Worm (Caenorhabditis elegans): ENCODE results near the gene ZK688.12.

The ZK688.12 gene

DNA sequence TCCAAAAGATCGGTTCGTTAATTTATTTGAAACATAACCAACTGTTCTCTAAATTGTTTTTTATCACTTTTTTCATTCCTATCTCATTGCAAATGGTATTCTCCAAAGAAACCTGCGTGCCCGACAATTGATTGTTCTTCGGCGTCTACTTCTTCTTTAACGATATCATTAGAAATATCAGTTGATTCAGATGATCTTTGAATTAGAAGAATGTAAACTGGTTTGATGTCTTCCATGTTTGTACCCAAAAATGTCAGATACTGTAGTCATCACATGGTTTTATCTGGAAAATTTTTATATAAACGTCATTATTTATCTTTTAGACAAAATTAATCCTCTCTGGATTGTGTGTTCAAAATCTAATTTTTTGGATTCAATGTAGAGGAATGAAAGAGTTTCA, 15.7 kb downstream of the ZK688.12 start:
- TF ChIP-seq somi-1 (GFP tag; optimal IDR thresholded peaks at IDR 0.05) (peak; percentile 19), ztf-28 (GFP tag; IDR thresholded peaks at IDR 0.05) (no peak)

- TF ChIP-seq ceh-27 (GFP tag; optimal IDR thresholded peaks at IDR 0.05) (no peak), Y53G8AR.9 (GFP tag; conservative IDR thresholded peaks at IDR 0.05) (no peak)
Measured at ce11 chrIII:7896925-7897324, 16.5 kb downstream of the ZK688.12 start, which contains the start of gene ZK688.10. Gene ZK688.10 (minus strand): TSS chrIII:7897025.

DNA sequence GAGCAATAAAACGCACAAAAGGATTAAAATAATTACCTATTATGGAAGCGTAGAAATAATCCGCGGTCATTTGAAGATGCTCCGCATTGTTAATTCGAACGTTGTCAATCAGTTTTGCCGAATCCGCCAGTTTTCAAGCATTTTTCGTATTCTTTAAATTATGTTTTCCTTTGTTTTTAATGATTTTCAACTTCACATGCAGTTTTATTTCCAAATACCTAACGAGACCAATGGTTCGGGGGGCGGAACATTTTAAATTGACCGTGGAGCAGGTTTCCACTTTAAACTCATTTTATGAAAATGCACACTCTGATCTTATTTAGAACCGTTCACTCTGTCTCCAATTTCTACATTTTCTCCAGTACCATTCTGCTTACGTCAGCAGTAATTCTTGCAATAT, 18.7 kb downstream of the ZK688.12 start, which contains the start of gene ZK688.4:
Gene ZK688.4 (plus strand): TSS at position 301 of the 400 bp plus-strand sequence.
- TF ChIP-seq dox-1 (GFP tag; IDR thresholded peaks at IDR 0.05), result no peak
- no peak for TF ChIP-seq somi-1 (GFP tag; optimal IDR thresholded peaks at IDR 0.05)
- TF ChIP-seq sdz-38 (tag; optimal IDR thresholded peaks at IDR 0.05), result no peak
- TF ChIP-seq ztf-22 (GFP tag; optimal IDR thresholded peaks at IDR 0.05), result no peak
- no peak for TF ChIP-seq mes-4 (tag; optimal IDR thresholded peaks at IDR 0.05)
- TF ChIP-seq snpc-4 (GFP tag; optimal IDR thresholded peaks at IDR 0.05), result no peak
- no peak for TF ChIP-seq snpc-4 (tag; optimal IDR thresholded peaks at IDR 0.05)
- no peak for TF ChIP-seq gei-17 (GFP tag; optimal IDR thresholded peaks at IDR 0.05)
- TF ChIP-seq B0336.3 (GFP tag; IDR thresholded peaks at IDR 0.05), result no peak
- no peak for TF ChIP-seq D2030.7 (GFP tag; IDR thresholded peaks at IDR 0.05)
- no peak for TF ChIP-seq attf-3 (GFP tag; conservative IDR thresholded peaks at IDR 0.05)
- TF ChIP-seq mel-28 (tag; optimal IDR thresholded peaks at IDR 0.05; ENCODE audit: borderline replicate concordance), result no peak
- no peak for TF ChIP-seq ztf-6 (GFP tag; IDR thresholded peaks at IDR 0.05)
- TF ChIP-seq B0035.1 (tag; optimal IDR thresholded peaks at IDR 0.05), result no peak
- TF ChIP-seq attf-6 (GFP tag; IDR thresholded peaks at IDR 0.05), result no peak
- TF ChIP-seq tlf-1 (GFP tag; optimal IDR thresholded peaks at IDR 0.05), result no peak

DNA sequence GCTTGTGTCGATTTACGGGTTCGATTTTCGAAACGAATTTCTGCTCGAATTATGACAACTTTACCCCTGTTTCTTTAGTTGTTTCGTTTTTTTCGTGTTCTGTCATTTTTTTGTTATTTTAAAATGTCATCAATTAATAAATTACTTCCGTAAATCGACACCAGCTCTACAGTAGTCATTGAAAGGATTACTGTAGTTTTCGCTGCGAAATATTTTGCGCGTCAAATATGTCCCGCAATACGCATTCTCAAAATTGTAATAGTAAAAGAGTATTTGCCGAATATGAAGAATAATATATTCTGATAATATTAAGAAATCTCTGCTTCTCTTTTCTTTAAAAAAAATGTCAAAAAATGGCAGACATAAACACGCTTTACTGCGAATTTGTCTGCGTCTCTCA, 20.2 kb downstream of the ZK688.12 start:
- peak; percentile 55; the same call in 1 of the 2 replicates for TF ChIP-seq ceh-91 (GFP tag; IDR thresholded peaks at IDR 0.05)
- TF ChIP-seq lin-40 (tag; optimal IDR thresholded peaks at IDR 0.05), result no peak
- no peak for TF ChIP-seq dpl-1 (GFP tag; optimal IDR thresholded peaks at IDR 0.05)
- peak; percentile 85 for TF ChIP-seq lsl-1 (GFP tag; optimal IDR thresholded peaks at IDR 0.05)
- TF ChIP-seq hmg-1.2 (GFP tag; IDR thresholded peaks at IDR 0.05), result peak; percentile 43; the same call in 1 of the 2 replicates
- TF ChIP-seq F33H1.4 (GFP tag; IDR thresholded peaks at IDR 0.05), result 0 out of 2 replicates have a peak, but pooled peaks have one; percentile 14
- no peak for TF ChIP-seq efl-1 (GFP tag; optimal IDR thresholded peaks at IDR 0.05)

ce11 chrIII:7892333-7892732, 21.1 kb downstream of the ZK688.12 start:
- TF ChIP-seq mcd-1 (GFP tag; IDR thresholded peaks at IDR 0.05) (no peak), C17E4.6 (GFP tag; IDR thresholded peaks at IDR 0.05) (no peak)

- no peak for TF ChIP-seq Y95B8A.8 (GFP tag; IDR thresholded peaks at IDR 0.05)
- TF ChIP-seq ceh-79 (tag; optimal IDR thresholded peaks at IDR 0.05), result no peak
- TF ChIP-seq ztf-22 (GFP tag; optimal IDR thresholded peaks at IDR 0.05), result no peak
- no peak for TF ChIP-seq bed-2 (GFP tag; IDR thresholded peaks at IDR 0.05)
- TF ChIP-seq hrde-1 (tag; optimal IDR thresholded peaks at IDR 0.05; ENCODE audit: borderline replicate concordance), result no peak
- peak; percentile 24; the same call in 1 of the 2 replicates for TF ChIP-seq egrh-3 (GFP tag; IDR thresholded peaks at IDR 0.05)
- TF ChIP-seq hmg-20 (GFP tag; IDR thresholded peaks at IDR 0.05), result no peak
- peak; percentile 39 for TF ChIP-seq ztf-26 (tag; optimal IDR thresholded peaks at IDR 0.05)
- TF ChIP-seq C06A6.2 (GFP tag; conservative IDR thresholded peaks at IDR 0.05), result 0 out of 2 replicates have a peak, but pooled peaks have one; percentile 35
- no peak for TF ChIP-seq athp-1 (tag; optimal IDR thresholded peaks at IDR 0.05)
- no peak for TF ChIP-seq unc-130 (GFP tag; optimal IDR thresholded peaks at IDR 0.05)
- TF ChIP-seq pbrm-1 (GFP tag; IDR thresholded peaks at IDR 0.05), result 0 out of 2 replicates have a peak, but pooled peaks have one; percentile 26
- TF ChIP-seq lin-26 (GFP tag; IDR thresholded peaks at IDR 0.05), result 0 out of 2 replicates have a peak, but pooled peaks have one; percentile 25
- TF ChIP-seq F39B2.1 (GFP tag; IDR thresholded peaks at IDR 0.05), result no peak
Measured at ce11 chrIII:7891573-7892306, 21.6 kb downstream of the ZK688.12 start, which contains the start of the genes ZK688.5 and fahd-1. Gene ZK688.5 (minus strand): TSS chrIII:7891623. Gene fahd-1 (plus strand): TSS chrIII:7892256.
